Worm (Caenorhabditis elegans): ENCODE data around the gene kin-29.

DNA sequence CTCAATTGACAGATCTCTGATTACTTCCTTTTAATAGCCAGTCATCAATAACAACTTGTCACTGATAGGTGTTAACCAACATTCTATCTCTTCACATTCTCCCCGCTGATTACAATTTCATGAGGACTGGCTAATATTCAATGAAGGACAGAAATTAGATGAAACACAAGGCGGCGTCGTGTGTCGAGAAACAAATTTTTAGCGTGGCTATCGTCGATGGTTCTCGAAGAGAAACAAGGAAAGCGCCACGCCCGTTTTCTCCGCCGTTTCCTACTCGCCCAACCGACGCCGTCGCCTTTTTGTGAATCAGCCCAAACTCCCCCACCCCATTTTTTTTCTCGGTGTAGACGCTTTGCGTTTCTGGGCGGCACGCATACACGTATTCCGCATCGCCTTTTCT, 11.7 kb upstream of the kin-29 start, which contains the start of gene F53B3.6:
- TF ChIP-seq pha-4 (tag; optimal IDR thresholded peaks at IDR 0.05), result no peak
- no peak for TF ChIP-seq C38D4.7 (GFP tag; optimal IDR thresholded peaks at IDR 0.05)
- no peak for TF ChIP-seq npax-4 (tag; optimal IDR thresholded peaks at IDR 0.05)
- no peak for TF ChIP-seq F13H6.1 (tag; optimal IDR thresholded peaks at IDR 0.05)
- no peak for TF ChIP-seq lin-11 (tag; optimal IDR thresholded peaks at IDR 0.05)
